Comparison of ENCODE assay signal across 5 worm cellular contexts in genomic region chrX:17611180-17611579, ce11.
TF ChIP-seq lines count a peak whose summit lies in the region.

No protein-coding gene starts in this region.

TF ChIP-seq in whole organism, L1 larva, 84 proteins besides CTCF, POLR2A, EP300 and RAD21 (continues in another document):
- TF ChIP-seq hlh-4 (tag; optimal IDR thresholded peaks at IDR 0.05; lab: Kevin White, UChicago): no peak
- no peak for TF ChIP-seq ces-1 (GFP tag; optimal IDR thresholded peaks at IDR 0.05; lab: Kevin White, UChicago)
- TF ChIP-seq snu-23 (GFP tag; optimal IDR thresholded peaks at IDR 0.05; lab: Kevin White, UChicago): peak; percentile 29
- TF ChIP-seq mdl-1 (tag; optimal IDR thresholded peaks at IDR 0.05; lab: Kevin White, UChicago): no peak
- TF ChIP-seq lin-35 (GFP tag; optimal IDR thresholded peaks at IDR 0.05; lab: Kevin White, UChicago): no peak
- TF ChIP-seq unc-98 (GFP tag; IDR thresholded peaks at IDR 0.05; lab: Robert Waterston, UW): no peak
- no peak for TF ChIP-seq skn-1 (tag; optimal IDR thresholded peaks at IDR 0.05; lab: Kevin White, UChicago)
- no peak for TF ChIP-seq mef-2 (tag; optimal IDR thresholded peaks at IDR 0.05; lab: Kevin White, UChicago)
- TF ChIP-seq unc-130 (tag; optimal IDR thresholded peaks at IDR 0.05; lab: Kevin White, UChicago): no peak
- peak; percentile 30 for TF ChIP-seq nhr-71 (tag; optimal IDR thresholded peaks at IDR 0.05; lab: Kevin White, UChicago)
- TF ChIP-seq nhr-85 (tag; lab: Kevin White, UChicago): no peak
- TF ChIP-seq mab-9 (GFP tag; IDR thresholded peaks at IDR 0.05; lab: Robert Waterston, UW): no peak
- TF ChIP-seq C16A3.4 (tag; optimal IDR thresholded peaks at IDR 0.05; lab: Kevin White, UChicago): no peak
- no peak for TF ChIP-seq alr-1 (tag; optimal IDR thresholded peaks at IDR 0.05; lab: Kevin White, UChicago; ENCODE audit: borderline replicate concordance)
- no peak for TF ChIP-seq nhr-12 (tag; optimal IDR thresholded peaks at IDR 0.05; lab: Kevin White, UChicago)
- TF ChIP-seq isw-1 (GFP tag; IDR thresholded peaks at IDR 0.05; lab: Robert Waterston, UW): no peak
- no peak for TF ChIP-seq efl-1 (optimal IDR thresholded peaks at IDR 0.05; lab: Kevin White, UChicago)
- TF ChIP-seq efl-1 (GFP tag; optimal IDR thresholded peaks at IDR 0.05 in 1 of 2; lab: Kevin White, UChicago): no peak
- TF ChIP-seq nhr-20 (tag; optimal IDR thresholded peaks at IDR 0.05; lab: Kevin White, UChicago): peak; percentile 3
- no peak for TF ChIP-seq ceh-82 (tag; optimal IDR thresholded peaks at IDR 0.05; lab: Kevin White, UChicago)

TF ChIP-seq in whole organism, L3 larva, 47 proteins besides CTCF, POLR2A, EP300 and RAD21:
- TF ChIP-seq mdl-1 (tag; optimal IDR thresholded peaks at IDR 0.05; lab: Kevin White, UChicago): no peak
- no peak for TF ChIP-seq egl-27 (tag; optimal IDR thresholded peaks at IDR 0.05; lab: Kevin White, UChicago)
- peak; percentile 23 for TF ChIP-seq nfya-1 (tag; optimal IDR thresholded peaks at IDR 0.05; lab: Kevin White, UChicago; ENCODE audit: insufficient read depth)
- no peak for TF ChIP-seq aly-2 (tag; optimal IDR thresholded peaks at IDR 0.05; lab: Kevin White, UChicago)
- TF ChIP-seq skn-1 (tag; optimal IDR thresholded peaks at IDR 0.05; lab: Kevin White, UChicago): no peak
- TF ChIP-seq sea-2 (GFP tag; optimal IDR thresholded peaks at IDR 0.05; lab: Kevin White, UChicago): no peak
- no peak for TF ChIP-seq eor-1 (tag; optimal IDR thresholded peaks at IDR 0.05; lab: Kevin White, UChicago)

TF ChIP-seq in whole organism, early embryonic, 17 proteins besides CTCF, POLR2A, EP300 and RAD21:
- TF ChIP-seq ama-1 (optimal IDR thresholded peaks at IDR 0.05; lab: Kevin White, UChicago) (no peak), scrt-1 (GFP tag; IDR thresholded peaks at IDR 0.05; lab: Robert Waterston, UW) (peak; percentile 75; the same call in 1 of the 2 replicates), tbx-37 (GFP tag; conservative IDR thresholded peaks at IDR 0.05; lab: Robert Waterston, UW) (0 out of 2 replicates have a peak, but pooled peaks have one; percentile 34), hmg-4 (GFP tag; optimal IDR thresholded peaks at IDR 0.05; lab: Kevin White, UChicago) (no peak), sea-1 (GFP tag; conservative IDR thresholded peaks at IDR 0.05; lab: Robert Waterston, UW) (peak; percentile 79; the same call in 1 of the 2 replicates), tbx-11 (GFP tag; IDR thresholded peaks at IDR 0.05; lab: Robert Waterston, UW) (peak; percentile 67; the same call in 1 of the 2 replicates), aly-1 (tag; optimal IDR thresholded peaks at IDR 0.05; lab: Kevin White, UChicago) (no peak), flt-1 (GFP tag; IDR thresholded peaks at IDR 0.05; lab: Robert Waterston, UW) (peak; percentile 55), tra-4 (tag; optimal IDR thresholded peaks at IDR 0.05; lab: Kevin White, UChicago) (no peak), B0310.2 (tag; optimal IDR thresholded peaks at IDR 0.05; lab: Kevin White, UChicago) (no peak), ceh-36 (tag; optimal IDR thresholded peaks at IDR 0.05; lab: Kevin White, UChicago) (peak; percentile 64), ceh-13 (GFP tag; optimal IDR thresholded peaks at IDR 0.05; lab: Kevin White, UChicago) (peak; percentile 29), F13C5.2 (tag; optimal IDR thresholded peaks at IDR 0.05; lab: Kevin White, UChicago) (no peak), ets-7 (tag; optimal IDR thresholded peaks at IDR 0.05; lab: Kevin White, UChicago) (no peak), hmbx-1 (tag; optimal IDR thresholded peaks at IDR 0.05; lab: Kevin White, UChicago) (no peak), hnd-1 (tag; optimal IDR thresholded peaks at IDR 0.05; lab: Kevin White, UChicago) (no peak), pes-1 (GFP tag; IDR thresholded peaks at IDR 0.05; lab: Robert Waterston, UW) (peak; percentile 81)
TF ChIP-seq in whole organism, early embryonic: peak in this region for 8.

TF ChIP-seq in whole organism, midembryonic, 9 proteins besides CTCF, POLR2A, EP300 and RAD21:
- TF ChIP-seq T22C8.4 (GFP tag; IDR thresholded peaks at IDR 0.05; lab: Robert Waterston, UW) (peak; percentile 45; the same call in 1 of the 2 replicates), flt-1 (GFP tag; IDR thresholded peaks at IDR 0.05; lab: Robert Waterston, UW) (peak; percentile 78), ztf-29 (GFP tag; IDR thresholded peaks at IDR 0.05; lab: Robert Waterston, UW) (no peak), med-1 (GFP tag; optimal IDR thresholded peaks at IDR 0.05; lab: Kevin White, UChicago; ENCODE audit: insufficient read depth) (no peak), cog-1 (tag; optimal IDR thresholded peaks at IDR 0.05; lab: Kevin White, UChicago) (no peak), tab-1 (GFP tag; IDR thresholded peaks at IDR 0.05; lab: Robert Waterston, UW) (0 out of 2 replicates have a peak, but pooled peaks have one; percentile 72), ztf-23 (GFP tag; IDR thresholded peaks at IDR 0.05; lab: Robert Waterston, UW) (0 out of 2 replicates have a peak, but pooled peaks have one; percentile 29), ref-1 (GFP tag; conservative IDR thresholded peaks at IDR 0.05; lab: Robert Waterston, UW) (peak; percentile 52; the same call in 1 of the 2 replicates), klf-2 (GFP tag; conservative IDR thresholded peaks at IDR 0.05; lab: Robert Waterston, UW) (no peak)

TF ChIP-seq in whole organism, young adult, 124 proteins besides CTCF, POLR2A, EP300 and RAD21 (continues in another document):
- TF ChIP-seq unc-62 (GFP tag; optimal IDR thresholded peaks at IDR 0.05; lab: Kevin White, UChicago): no peak
- TF ChIP-seq rcor-1 (GFP tag; IDR thresholded peaks at IDR 0.05; lab: Robert Waterston, UW): peak; percentile 60; the same call in 1 of the 2 replicates
- no peak for TF ChIP-seq F57A8.1 (GFP tag; optimal IDR thresholded peaks at IDR 0.05; lab: Kevin White, UChicago)
- peak; percentile 40; the same call in 1 of the 2 replicates for TF ChIP-seq hsf-1 (GFP tag; IDR thresholded peaks at IDR 0.05; lab: Robert Waterston, UW)
- peak; percentile 58; the same call in 1 of the 2 replicates for TF ChIP-seq ekl-4 (GFP tag; IDR thresholded peaks at IDR 0.05; lab: Robert Waterston, UW)
- TF ChIP-seq sea-2 (GFP tag; IDR thresholded peaks at IDR 0.05; lab: Robert Waterston, UW): no peak
- TF ChIP-seq ztf-18 (tag; optimal IDR thresholded peaks at IDR 0.05; lab: Kevin White, UChicago): peak; percentile 15
- TF ChIP-seq tbx-9 (tag; optimal IDR thresholded peaks at IDR 0.05; lab: Kevin White, UChicago; ENCODE audit: borderline replicate concordance): no peak
- TF ChIP-seq ccch-3 (GFP tag; optimal IDR thresholded peaks at IDR 0.05; lab: Kevin White, UChicago): no peak
- no peak for TF ChIP-seq mxl-1 (tag; optimal IDR thresholded peaks at IDR 0.05; lab: Kevin White, UChicago)
- TF ChIP-seq gei-17 (GFP tag; optimal IDR thresholded peaks at IDR 0.05; lab: Kevin White, UChicago): no peak
- no peak for TF ChIP-seq atf-7 (tag; optimal IDR thresholded peaks at IDR 0.05; lab: Kevin White, UChicago)
- TF ChIP-seq fkh-3 (tag; optimal IDR thresholded peaks at IDR 0.05; lab: Kevin White, UChicago): no peak
- TF ChIP-seq die-1 (tag; optimal IDR thresholded peaks at IDR 0.05; lab: Kevin White, UChicago): peak; percentile 42
- no peak for TF ChIP-seq ceh-91 (GFP tag; IDR thresholded peaks at IDR 0.05; lab: Robert Waterston, UW)
- peak; percentile 76; the same call in 1 of the 2 replicates for TF ChIP-seq attf-6 (GFP tag; IDR thresholded peaks at IDR 0.05; lab: Robert Waterston, UW)
- no peak for TF ChIP-seq nhr-179 (tag; optimal IDR thresholded peaks at IDR 0.05; lab: Kevin White, UChicago)
- TF ChIP-seq egrh-3 (GFP tag; IDR thresholded peaks at IDR 0.05; lab: Robert Waterston, UW): no peak
- TF ChIP-seq unc-130 (GFP tag; optimal IDR thresholded peaks at IDR 0.05; lab: Kevin White, UChicago): no peak
- TF ChIP-seq zim-3 (tag; optimal IDR thresholded peaks at IDR 0.05; lab: Kevin White, UChicago): peak; percentile 72
- TF ChIP-seq F49E8.2 (tag; optimal IDR thresholded peaks at IDR 0.05; lab: Kevin White, UChicago; ENCODE audit: insufficient read depth): peak; percentile 34
- no peak for TF ChIP-seq efl-1 (GFP tag; optimal IDR thresholded peaks at IDR 0.05; lab: Kevin White, UChicago)
- TF ChIP-seq ceh-58 (GFP tag; IDR thresholded peaks at IDR 0.05; lab: Robert Waterston, UW): no peak
- peak; percentile 62 for TF ChIP-seq T07F8.4 (tag; optimal IDR thresholded peaks at IDR 0.05; lab: Kevin White, UChicago)
- peak; percentile 52 for TF ChIP-seq hmg-1.2 (GFP tag; IDR thresholded peaks at IDR 0.05; lab: Robert Waterston, UW)
- TF ChIP-seq aptf-3 (GFP tag; IDR thresholded peaks at IDR 0.05; lab: Robert Waterston, UW): no peak
- no peak for TF ChIP-seq ztf-28 (GFP tag; IDR thresholded peaks at IDR 0.05; lab: Robert Waterston, UW)
- TF ChIP-seq F57C9.4 (tag; optimal IDR thresholded peaks at IDR 0.05; lab: Kevin White, UChicago): no peak
- TF ChIP-seq tbp1 (GFP tag; optimal IDR thresholded peaks at IDR 0.05; lab: Kevin White, UChicago): peak; percentile 86
- TF ChIP-seq xnd-1 (tag; optimal IDR thresholded peaks at IDR 0.05; lab: Kevin White, UChicago): no peak
- no peak for TF ChIP-seq madf-6 (GFP tag; IDR thresholded peaks at IDR 0.05; lab: Robert Waterston, UW)
- peak; percentile 76 for TF ChIP-seq rpc-1 (optimal IDR thresholded peaks at IDR 0.05; lab: Kevin White, UChicago)
- TF ChIP-seq rpc-1 (tag; optimal IDR thresholded peaks at IDR 0.05; lab: Kevin White, UChicago): peak; percentile 85
- peak; percentile 57 for TF ChIP-seq chd-7 (tag; optimal IDR thresholded peaks at IDR 0.05; lab: Kevin White, UChicago)
- no peak for TF ChIP-seq him-1 (tag; optimal IDR thresholded peaks at IDR 0.05; lab: Kevin White, UChicago)
- TF ChIP-seq pbrm-1 (GFP tag; IDR thresholded peaks at IDR 0.05; lab: Robert Waterston, UW): peak; percentile 81
- no peak for TF ChIP-seq lsy-27 (tag; optimal IDR thresholded peaks at IDR 0.05; lab: Kevin White, UChicago; ENCODE audit: borderline replicate concordance, insufficient read depth)
- TF ChIP-seq B0035.1 (tag; optimal IDR thresholded peaks at IDR 0.05; lab: Kevin White, UChicago): no peak
- TF ChIP-seq hlh-26 (GFP tag; conservative IDR thresholded peaks at IDR 0.05; lab: Robert Waterston, UW): no peak
- TF ChIP-seq let-607 (tag; optimal IDR thresholded peaks at IDR 0.05; lab: Kevin White, UChicago): no peak
- TF ChIP-seq madf-8 (GFP tag; conservative IDR thresholded peaks at IDR 0.05; lab: Robert Waterston, UW): no peak
- TF ChIP-seq lag-1 (GFP tag; IDR thresholded peaks at IDR 0.05; lab: Robert Waterston, UW): no peak
- TF ChIP-seq ama-1 (optimal IDR thresholded peaks at IDR 0.05; lab: Kevin White, UChicago): no peak
- TF ChIP-seq ama-1 (GFP tag; optimal IDR thresholded peaks at IDR 0.05; lab: Kevin White, UChicago): no peak
- TF ChIP-seq nfya-1 (tag; optimal IDR thresholded peaks at IDR 0.05; lab: Kevin White, UChicago; ENCODE audit: borderline replicate concordance, insufficient read depth): no peak

Comparison
In these comparisons a context has a peak if more than half of its experiments do, and no peak if none do; other contexts are left out.
1. Of the 8 proteins assayed by ChIP-seq in both whole organism, young adult and whole organism, L1 larva: peak only in whole organism, young adult: snpc-4; only in whole organism, L1 larva: none; in both: none; in neither: 6; mixed calls (peak in some experiments, not most) for 1.